Worm (Caenorhabditis elegans) whole organism, mixed stage, embryonic: ENCODE results near the gene F11C1.4.

ENCODE experiments used
- M03D4.4 ChIP-seq: sonication (generic microtip); optimal IDR thresholded peaks from 2 replicates; lab custom pipeline; 2017; ENCODE audit warnings: mild to moderate bottlenecking, missing genetic modification characterization, missing compliant biosample characterization
- bed-3 ChIP-seq: fragments of 200-800 bp; sonication (Bioruptor generic); optimal IDR thresholded peaks from 3 replicates; lab custom pipeline; 2018; ENCODE audit warnings: mild to moderate bottlenecking, missing genetic modification characterization, moderate library complexity, missing compliant biosample characterization
- blmp-1 ChIP-seq: fragments of 150-350 bp; optimal IDR thresholded peaks from 2 replicates; lab custom pipeline; 2014; ENCODE audit warnings: missing biosample characterization, missing genetic modification characterization
- ceh-39 ChIP-seq: fragments of 150-350 bp; optimal IDR thresholded peaks from 2 replicates; lab custom pipeline; 2014; ENCODE audit warnings: missing biosample characterization, missing genetic modification characterization
- ceh-43 ChIP-seq: fragments of 200-800 bp; sonication (Bioruptor generic); optimal IDR thresholded peaks from 2 replicates; lab custom pipeline; 2018; ENCODE audit warnings: mild to moderate bottlenecking, missing genetic modification characterization, moderate library complexity, missing compliant biosample characterization
- ceh-83 ChIP-seq: fragments of 200-800 bp; sonication (Bioruptor generic); optimal IDR thresholded peaks from 2 replicates; lab custom pipeline; 2018; ENCODE audit warnings: mild to moderate bottlenecking, missing genetic modification characterization, missing compliant biosample characterization
- ces-1 ChIP-seq: fragments of 150-350 bp; optimal IDR thresholded peaks from 2 replicates; lab custom pipeline; 2014; ENCODE audit warnings: missing biosample characterization, missing genetic modification reagents, missing genetic modification characterization
- drap-1 ChIP-seq: fragments of 200-800 bp; sonication (Bioruptor generic); optimal IDR thresholded peaks from 3 replicates; lab custom pipeline; 2018; ENCODE audit warnings: mild to moderate bottlenecking, missing genetic modification characterization, missing compliant biosample characterization
- elt-1 ChIP-seq: sonication (generic microtip); optimal IDR thresholded peaks from 2 replicates; lab custom pipeline; 2017; ENCODE audit warnings: missing genetic modification characterization, mild to moderate bottlenecking, missing compliant biosample characterization, antibody characterized with exemption, moderate library complexity, borderline replicate concordance; ENCODE audit not compliant: insufficient read depth
- elt-3 ChIP-seq: fragments of 150-350 bp; optimal IDR thresholded peaks from 2 replicates; lab custom pipeline; 2014; ENCODE audit warnings: missing biosample characterization, missing genetic modification characterization
- flh-1 ChIP-seq: fragments of 200-800 bp; sonication (Bioruptor generic); optimal IDR thresholded peaks from 2 replicates; lab custom pipeline; 2018; ENCODE audit warnings: mild to moderate bottlenecking, missing genetic modification characterization, moderate library complexity, missing compliant biosample characterization
- ham-2 ChIP-seq: fragments of 200-800 bp; sonication (Bioruptor generic); optimal IDR thresholded peaks from 2 replicates; lab custom pipeline; 2018; ENCODE audit warnings: mild to moderate bottlenecking, missing genetic modification characterization, missing compliant biosample characterization
- hlh-1 ChIP-seq: fragments of 150-350 bp; optimal IDR thresholded peaks from 2 replicates; lab custom pipeline; 2014; ENCODE audit warnings: missing biosample characterization, missing genetic modification reagents, missing genetic modification characterization
- lin-13 ChIP-seq: fragments of 150-350 bp; optimal IDR thresholded peaks from 2 replicates; lab custom pipeline; 2014; ENCODE audit warnings: missing biosample characterization, missing genetic modification characterization
- lin-32 ChIP-seq: fragments of 200-800 bp; sonication (Bioruptor generic); optimal IDR thresholded peaks from 2 replicates; lab custom pipeline; 2018; ENCODE audit warnings: mild to moderate bottlenecking, missing genetic modification characterization, missing compliant biosample characterization
- lsy-2 ChIP-seq: fragments of 150-350 bp; optimal IDR thresholded peaks from 2 replicates; lab custom pipeline; 2014; ENCODE audit warnings: missing biosample characterization, missing genetic modification characterization
- mab-5 ChIP-seq: fragments of 150-350 bp; optimal IDR thresholded peaks from 2 replicates; lab custom pipeline; 2014; ENCODE audit warnings: missing biosample characterization, missing genetic modification characterization
- mls-2 ChIP-seq: sonication (generic microtip); optimal IDR thresholded peaks from 2 replicates; lab custom pipeline; 2016; ENCODE audit warnings: mild to moderate bottlenecking, missing genetic modification characterization, moderate library complexity, missing compliant biosample characterization
- nhr-12 ChIP-seq: fragments of 150-350 bp; optimal IDR thresholded peaks from 2 replicates; lab custom pipeline; 2014; ENCODE audit warnings: missing biosample characterization, missing genetic modification characterization
- nhr-2 ChIP-seq: fragments of 150-350 bp; optimal IDR thresholded peaks from 2 replicates; lab custom pipeline; 2014; ENCODE audit warnings: missing biosample characterization, missing genetic modification characterization
- nhr-237 ChIP-seq: fragments of 150-350 bp; optimal IDR thresholded peaks from 2 replicates; lab custom pipeline; 2014; ENCODE audit warnings: missing biosample characterization, missing genetic modification characterization
- pha-4 ChIP-seq: fragments of 150-350 bp; optimal IDR thresholded peaks from 2 replicates; lab custom pipeline; 2018; ENCODE audit warnings: missing biosample characterization, missing genetic modification reagents, missing genetic modification characterization
- sem-2 ChIP-seq: fragments of 200-800 bp; sonication (Bioruptor generic); optimal IDR thresholded peaks from 2 replicates; lab custom pipeline; 2018; ENCODE audit warnings: mild to moderate bottlenecking, missing genetic modification characterization, missing compliant biosample characterization
- sptf-1 ChIP-seq: sonication (generic microtip); optimal IDR thresholded peaks from 2 replicates; lab custom pipeline; 2017; ENCODE audit warnings: mild to moderate bottlenecking, missing genetic modification characterization, moderate library complexity, missing compliant biosample characterization
- tbx-8 ChIP-seq: fragments of 200-800 bp; sonication (Bioruptor generic); optimal IDR thresholded peaks from 2 replicates; lab custom pipeline; 2018; ENCODE audit warnings: mild to moderate bottlenecking, missing genetic modification characterization, moderate library complexity, missing compliant biosample characterization
- unc-120 ChIP-seq: sonication (generic microtip); optimal IDR thresholded peaks from 2 replicates; lab custom pipeline; 2017; ENCODE audit warnings: missing genetic modification characterization, missing compliant biosample characterization; ENCODE audit not compliant: poor library complexity, severe bottlenecking
- unc-39 ChIP-seq: fragments of 150-350 bp; optimal IDR thresholded peaks from 2 replicates; lab custom pipeline; 2014; ENCODE audit warnings: missing biosample characterization, missing genetic modification characterization
- unc-62 ChIP-seq: fragments of 150-350 bp; optimal IDR thresholded peaks from 2 replicates; lab custom pipeline; 2014; ENCODE audit warnings: missing biosample characterization, missing genetic modification reagents, missing genetic modification characterization
- zip-8 ChIP-seq: fragments of 150-350 bp; optimal IDR thresholded peaks from 2 replicates; lab custom pipeline; 2014; ENCODE audit warnings: missing biosample characterization, missing genetic modification characterization
- ztf-11 ChIP-seq: fragments of 150-350 bp; optimal IDR thresholded peaks from 2 replicates; lab custom pipeline; 2014; ENCODE audit warnings: missing biosample characterization, missing genetic modification characterization

F11C1.4 gene

ce11 chrX:12977451-12977850, 577 bp downstream of the F11C1.4 start, which contains the start of gene F11C1.9:
Gene F11C1.9, minus strand, starts transcription at chrX:12977551.
- no peak for TF ChIP-seq tbx-8
- no peak for TF ChIP-seq unc-120
- no peak for TF ChIP-seq unc-39 (tag; lab: Kevin White, UChicago)

- TF ChIP-seq sptf-1 (tag; lab: Kevin White, UChicago) (no peak), ceh-83 (GFP tag; lab: Kevin White, UChicago) (no peak), hlh-1 (tag; lab: Kevin White, UChicago) (no peak), mab-5 (tag; lab: Kevin White, UChicago) (no peak), ztf-11 (tag; lab: Kevin White, UChicago) (no peak), bed-3 (no peak), nhr-237 (tag; lab: Kevin White, UChicago) (no peak), elt-1 (no peak), ham-2 (no peak), unc-120 (no peak), pha-4 (no peak), flh-1 (GFP tag; lab: Kevin White, UChicago) (no peak), tbx-8 (no peak), nhr-12 (no peak), elt-3 (no peak)
- TF ChIP-seq, all 35 proteins: peak for 0
Measured at ce11 chrX:12978569-12978968, 1.7 kb downstream of the F11C1.4 start.

ce11 chrX:12979747-12980146, 2.9 kb downstream of the F11C1.4 start:
- no peak for TF ChIP-seq lin-13 (tag; lab: Kevin White, UChicago)
- no peak for TF ChIP-seq nhr-2 (tag; lab: Kevin White, UChicago)
- TF ChIP-seq elt-3, result no peak
- no peak for TF ChIP-seq tbx-8
- no peak for TF ChIP-seq drap-1
- no peak for TF ChIP-seq blmp-1
- TF ChIP-seq zip-8 (tag; lab: Kevin White, UChicago), result no peak
- TF ChIP-seq, all 35 proteins: peak for 0

ce11 chrX:12981393-12981792, 4.5 kb downstream of the F11C1.4 start, which contains the start of gene scav-4:
Gene scav-4, plus strand, starts transcription at chrX:12981775.
- TF ChIP-seq ceh-83 (GFP tag; lab: Kevin White, UChicago) (no peak), bed-3 (no peak), blmp-1 (no peak), unc-39 (tag; lab: Kevin White, UChicago) (no peak), pha-4 (no peak), unc-62 (no peak), drap-1 (no peak), sem-2 (GFP tag; lab: Kevin White, UChicago) (no peak), tbx-8 (no peak), nhr-237 (tag; lab: Kevin White, UChicago) (no peak), M03D4.4 (tag; lab: Kevin White, UChicago) (no peak), ces-1 (GFP tag; lab: Kevin White, UChicago) (no peak), hlh-1 (tag; lab: Kevin White, UChicago) (no peak), ceh-39 (tag; lab: Kevin White, UChicago) (no peak), mab-5 (tag; lab: Kevin White, UChicago) (no peak), lsy-2 (tag; lab: Kevin White, UChicago) (no peak), elt-1 (no peak), unc-120 (no peak), nhr-12 (no peak)

- TF ChIP-seq ces-1 (GFP tag; lab: Kevin White, UChicago) (no peak), sptf-1 (tag; lab: Kevin White, UChicago) (no peak), ceh-83 (GFP tag; lab: Kevin White, UChicago) (no peak), bed-3 (no peak), lin-32 (GFP tag; lab: Kevin White, UChicago) (no peak), drap-1 (no peak), unc-62 (no peak), ceh-43 (GFP tag; lab: Kevin White, UChicago) (no peak), M03D4.4 (tag; lab: Kevin White, UChicago) (no peak), mab-5 (tag; lab: Kevin White, UChicago) (no peak), mls-2 (tag; lab: Kevin White, UChicago) (no peak), ham-2 (no peak), ceh-39 (tag; lab: Kevin White, UChicago) (no peak)
Measured at ce11 chrX:12982725-12983124, 5.9 kb downstream of the F11C1.4 start.

ce11 chrX:12987119-12987518, 10.2 kb downstream of the F11C1.4 start, which contains the start of gene mff-1:
Gene mff-1, minus strand, starts transcription at chrX:12987219.
- TF ChIP-seq mls-2 (tag; lab: Kevin White, UChicago), result no peak
- peak; percentile 87 for TF ChIP-seq nhr-2 (tag; lab: Kevin White, UChicago)
- TF ChIP-seq, all 35 proteins: peak for 1
